Worm (Caenorhabditis elegans): ENCODE measurements around the gene taf-6.1.

- TF ChIP-seq dao-5 (tag; optimal IDR thresholded peaks at IDR 0.05) = no peak
- TF ChIP-seq him-1 (tag; optimal IDR thresholded peaks at IDR 0.05) = no peak
Observed at ce11 chrII:1100719-1101118, 27.1 kb upstream of the taf-6.1 start, which contains the start of gene pho-14.
